Fruit fly (Drosophila melanogaster): ENCODE results near the gene Cp38.

Cp38 gene

DNA sequence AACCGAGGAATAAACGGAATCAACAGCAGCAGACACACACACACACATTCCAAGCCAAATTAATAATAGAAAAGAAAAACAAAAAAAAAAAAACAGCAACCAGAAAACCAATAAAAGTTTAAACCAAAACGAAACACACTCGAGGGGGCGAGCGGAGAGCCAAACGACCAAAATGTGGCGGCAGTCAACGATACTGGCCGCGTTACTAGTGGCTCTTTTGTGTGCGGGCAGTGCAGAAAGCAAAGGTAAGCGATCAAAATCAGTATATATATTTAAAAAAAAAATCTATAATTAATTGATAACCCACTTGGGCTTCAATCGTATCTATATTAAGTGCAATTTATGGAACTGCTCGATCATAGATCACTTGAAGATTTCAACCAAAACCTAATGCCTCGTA lies 50.1 kb downstream of the Cp38 start:
- no peak for TF ChIP-seq Sp1 (GFP tag; optimal IDR thresholded peaks at IDR 0.05)
- no peak for TF ChIP-seq dmrt93B (GFP tag; optimal IDR thresholded peaks at IDR 0.05)
- no peak for TF ChIP-seq dl (GFP tag; optimal IDR thresholded peaks at IDR 0.05; ENCODE audit: insufficient read depth in 1 of 2, partially characterized antibody in 2 of 2)
- TF ChIP-seq woc (GFP tag; optimal IDR thresholded peaks at IDR 0.05): no peak
- no peak for TF ChIP-seq Rel (GFP tag; optimal IDR thresholded peaks at IDR 0.05)
- no peak for TF ChIP-seq Rel (tag; optimal IDR thresholded peaks at IDR 0.05)
- TF ChIP-seq ey (GFP tag; optimal IDR thresholded peaks at IDR 0.05): no peak
- no peak for TF ChIP-seq usp (GFP tag; optimal IDR thresholded peaks at IDR 0.05)
- no peak for TF ChIP-seq Hr83 (GFP tag; optimal IDR thresholded peaks at IDR 0.05; ENCODE audit: poor library complexity, severe bottlenecking)
- TF ChIP-seq CG32264 (GFP tag; optimal IDR thresholded peaks at IDR 0.05): no peak
- TF ChIP-seq Vsx2 (GFP tag; optimal IDR thresholded peaks at IDR 0.05; ENCODE audit: partially characterized antibody): no peak
- no peak for TF ChIP-seq sage (GFP tag; optimal IDR thresholded peaks at IDR 0.05)

Measured in whole organism, wandering third instar larva.